Worm (Caenorhabditis elegans) whole organism, midembryonic: ENCODE results near the gene R05F9.11.
"Not testable (repeated sequence)": the region's sequence is repeated elsewhere in the genome, so short reads cannot be mapped to it uniquely, and the experiment has no call there.

ENCODE experiments used
- T22C8.4 ChIP-seq: fragments of 200-800 bp; sonication (Bioruptor generic); IDR thresholded peaks from 2 replicates; pipeline ENCODE4 v1.3.6; 2022; ENCODE audit warnings: missing genetic modification characterization, missing compliant biosample characterization
- cog-1 ChIP-seq: sonication (generic microtip); optimal IDR thresholded peaks from 2 replicates; lab custom pipeline; 2016; ENCODE audit warnings: missing genetic modification characterization, missing compliant biosample characterization
- flt-1 ChIP-seq: fragments of 200-800 bp; sonication (Bioruptor generic); IDR thresholded peaks from 2 replicates; pipeline ENCODE4 v1.3.6; 2022; ENCODE audit warnings: missing genetic modification characterization, missing compliant biosample characterization
- klf-2 ChIP-seq: fragments of 200-800 bp; sonication (Bioruptor generic); conservative IDR thresholded peaks from 2 replicates; pipeline ENCODE4 v1.3.6; 2022; ENCODE audit warnings: missing genetic modification reagents, missing genetic modification characterization, missing compliant biosample characterization
- med-1 ChIP-seq: sonication (generic microtip); optimal IDR thresholded peaks from 2 replicates; lab custom pipeline; 2017; ENCODE audit warnings: missing genetic modification characterization, mild to moderate bottlenecking, missing compliant biosample characterization, antibody characterized with exemption, missing genetic modification reagents; ENCODE audit not compliant: insufficient read depth
- ref-1 ChIP-seq: fragments of 200-800 bp; sonication (Bioruptor generic); conservative IDR thresholded peaks from 2 replicates; pipeline ENCODE4 v1.3.6; 2022; ENCODE audit warnings: missing genetic modification reagents, missing genetic modification characterization, missing compliant biosample characterization
- tab-1 ChIP-seq: fragments of 200-800 bp; sonication (Bioruptor generic); IDR thresholded peaks from 2 replicates; pipeline ENCODE4 v1.3.6; 2022; ENCODE audit warnings: missing genetic modification characterization, missing compliant biosample characterization
- ztf-23 ChIP-seq: fragments of 200-800 bp; sonication (Bioruptor generic); IDR thresholded peaks from 2 replicates; pipeline ENCODE4 v1.3.6; 2022; ENCODE audit warnings: missing genetic modification reagents, missing genetic modification characterization, missing compliant biosample characterization
- ztf-29 ChIP-seq: fragments of 200-800 bp; sonication (Bioruptor generic); IDR thresholded peaks from 2 replicates; pipeline ENCODE4 v1.3.6; 2022; ENCODE audit warnings: missing genetic modification reagents, missing genetic modification characterization, missing compliant biosample characterization

The R05F9.11 gene

DNA sequence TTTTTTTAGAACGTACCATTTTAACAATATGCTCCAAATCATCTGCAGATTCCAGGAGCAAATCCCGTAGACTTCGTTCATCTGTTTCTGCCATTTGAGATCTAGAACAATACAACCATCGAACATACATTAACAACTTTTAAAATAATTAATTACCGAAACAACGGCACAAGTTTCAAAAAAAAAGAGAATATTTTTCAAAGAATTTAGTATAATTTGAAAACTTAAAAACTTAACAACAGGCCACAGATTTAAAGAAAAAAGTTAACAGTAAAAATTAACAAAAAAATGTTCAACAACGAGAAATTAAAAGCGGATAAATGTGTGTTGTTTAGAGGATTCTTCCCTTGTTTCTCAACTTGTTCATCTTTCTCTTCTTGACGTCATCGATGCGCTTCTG, 29.8 kb upstream of the R05F9.11 start, which contains the start of gene mdt-4:
Gene mdt-4 (minus strand): TSS at position 101 of the 400 bp plus-strand sequence.
- TF ChIP-seq med-1 (GFP tag; lab: Kevin White, UChicago) (no peak), ztf-23 (GFP tag; lab: Robert Waterston, UW) (no peak), cog-1 (tag; lab: Kevin White, UChicago) (no peak), T22C8.4 (GFP tag; lab: Robert Waterston, UW) (no peak), ref-1 (GFP tag; lab: Robert Waterston, UW) (no peak), flt-1 (GFP tag; lab: Robert Waterston, UW) (no peak), ztf-29 (GFP tag; lab: Robert Waterston, UW) (no peak), tab-1 (no peak), klf-2 (GFP tag; lab: Robert Waterston, UW) (no peak)

DNA sequence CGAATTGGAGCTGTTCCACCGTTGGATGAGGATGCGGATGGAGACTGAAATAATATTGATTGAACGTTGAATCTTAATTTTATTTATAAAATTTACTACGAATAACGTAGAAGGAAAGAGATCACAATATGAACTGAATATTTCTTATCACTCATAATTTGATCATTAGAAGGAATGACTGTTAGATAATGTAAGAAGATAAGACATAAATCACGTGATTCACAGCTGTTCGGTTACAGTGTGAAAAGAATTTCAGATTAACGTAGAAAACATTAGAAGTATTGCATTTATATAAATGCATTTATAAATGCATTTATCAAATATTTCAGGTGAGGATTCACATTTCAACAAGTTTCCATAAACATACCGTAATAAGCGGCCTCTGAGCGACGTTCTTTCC, 28.8 kb upstream of the R05F9.11 start:
- no peak for TF ChIP-seq ztf-29 (GFP tag; lab: Robert Waterston, UW)
- no peak for TF ChIP-seq klf-2 (GFP tag; lab: Robert Waterston, UW)

DNA sequence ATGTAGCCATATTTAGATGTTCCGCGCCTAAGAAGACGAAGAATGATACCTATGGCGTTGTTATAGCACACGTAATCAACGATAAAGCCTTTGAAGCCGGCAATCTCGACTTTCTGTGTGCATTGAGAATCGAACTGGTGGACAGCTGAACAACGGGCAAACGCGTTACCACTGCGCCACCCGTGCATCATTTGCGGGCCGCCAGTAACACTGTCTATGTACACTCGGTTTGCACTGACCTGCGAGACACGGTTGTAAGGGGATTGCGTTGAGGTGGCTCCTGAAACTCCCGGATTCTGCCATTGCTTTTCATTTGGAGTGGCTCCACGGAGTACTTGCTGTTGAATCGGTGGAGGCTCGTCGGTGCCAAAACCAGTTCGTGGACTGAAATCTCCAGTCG, 28.4 kb upstream of the R05F9.11 start:
- TF ChIP-seq ztf-23 (GFP tag; lab: Robert Waterston, UW) (peak; percentile 80), med-1 (GFP tag; lab: Kevin White, UChicago) (peak; percentile 27), ztf-29 (GFP tag; lab: Robert Waterston, UW) (peak; percentile 90), cog-1 (tag; lab: Kevin White, UChicago) (peak; percentile 71), flt-1 (GFP tag; lab: Robert Waterston, UW) (peak; percentile 93), tab-1 (peak; percentile 88), klf-2 (GFP tag; lab: Robert Waterston, UW) (peak; percentile 51; the same call in 1 of the 2 replicates), ref-1 (GFP tag; lab: Robert Waterston, UW) (peak; percentile 66), T22C8.4 (GFP tag; lab: Robert Waterston, UW) (peak; percentile 42)

DNA sequence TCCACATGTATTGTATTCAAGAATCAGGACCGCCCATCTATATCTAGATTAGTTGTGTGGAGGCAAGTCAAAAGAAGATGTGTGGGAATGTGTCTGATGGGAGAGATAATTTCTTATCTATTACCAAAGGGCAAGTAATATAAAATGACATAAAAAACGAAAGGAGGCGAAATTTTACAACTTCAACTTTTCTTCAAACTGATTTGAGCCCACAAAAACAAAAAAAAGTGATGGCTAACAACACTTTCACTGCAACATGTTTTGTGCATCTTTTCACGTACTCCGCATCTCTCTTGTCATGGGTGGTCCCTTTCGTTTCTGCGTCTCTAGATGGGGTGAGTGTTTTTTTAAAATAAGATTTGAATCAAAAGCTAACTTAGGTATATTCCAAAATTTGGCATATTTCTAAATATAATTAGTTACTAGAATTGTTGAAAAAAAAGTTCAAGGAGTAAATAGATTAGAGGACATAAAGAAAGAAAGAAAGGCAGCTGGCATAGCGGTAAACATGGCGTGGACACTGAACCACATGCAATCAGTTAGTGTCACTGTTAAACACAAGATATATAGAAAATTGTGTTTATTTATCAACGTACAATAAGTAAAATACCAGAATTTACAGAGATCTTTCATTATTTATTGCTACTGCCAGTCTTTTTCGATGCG, 27.7 kb upstream of the R05F9.11 start, which contains the start of gene ZK546.19:
Gene ZK546.19 (plus strand): TSS at position 186 of the 666 bp plus-strand sequence.
- TF ChIP-seq tab-1 (no peak), cog-1 (tag; lab: Kevin White, UChicago) (no peak), T22C8.4 (GFP tag; lab: Robert Waterston, UW) (no peak), flt-1 (GFP tag; lab: Robert Waterston, UW) (no peak), ztf-29 (GFP tag; lab: Robert Waterston, UW) (no peak), klf-2 (GFP tag; lab: Robert Waterston, UW) (no peak), ztf-23 (GFP tag; lab: Robert Waterston, UW) (no peak), ref-1 (GFP tag; lab: Robert Waterston, UW) (no peak), med-1 (GFP tag; lab: Kevin White, UChicago) (no peak)

DNA sequence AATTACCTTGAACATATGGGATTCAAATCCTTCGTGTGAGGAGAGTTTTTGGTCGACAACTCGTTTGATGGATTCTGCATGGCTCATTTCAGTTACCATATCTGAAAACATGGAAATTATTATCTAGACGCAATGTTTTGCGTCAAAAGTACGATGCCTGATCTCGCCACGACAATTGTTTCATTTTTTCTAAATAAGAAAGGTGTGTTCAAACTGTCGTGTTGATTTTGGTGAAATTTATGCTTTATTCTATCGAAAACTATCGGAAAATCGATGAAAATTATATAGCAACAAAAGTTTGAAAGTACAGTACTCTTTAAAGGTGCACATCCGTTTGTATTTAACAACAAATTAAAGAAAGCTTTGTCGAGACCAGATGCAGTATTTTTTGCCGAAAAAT, 27.0 kb upstream of the R05F9.11 start, which contains the start of gene cblc-1:
Gene cblc-1 (minus strand): TSS at position 101 of the 400 bp plus-strand sequence.
- TF ChIP-seq cog-1 (tag; lab: Kevin White, UChicago) (no peak), ref-1 (GFP tag; lab: Robert Waterston, UW) (no peak), T22C8.4 (GFP tag; lab: Robert Waterston, UW) (no peak)

DNA sequence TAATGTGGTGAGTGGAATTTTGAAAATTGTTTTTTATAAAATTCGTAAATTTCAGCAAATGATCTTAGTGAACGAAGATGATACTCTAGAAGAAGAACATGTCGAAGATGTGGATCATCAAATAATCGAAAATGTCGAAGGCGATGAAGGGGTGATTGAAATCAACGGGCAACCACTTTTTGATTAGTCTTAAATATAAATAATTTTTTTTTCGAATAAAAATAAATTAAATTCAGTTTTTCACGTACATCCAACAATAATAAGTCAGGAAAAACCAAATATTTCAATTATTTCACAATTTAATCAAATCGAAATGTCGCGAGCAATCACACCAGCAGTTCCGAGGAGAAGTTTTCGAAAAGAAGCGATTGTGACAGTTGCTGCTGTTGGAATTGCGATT, 23.7 kb upstream of the R05F9.11 start, which contains the start of gene ZK546.4:
Gene ZK546.4 (plus strand): TSS at position 301 of the 400 bp plus-strand sequence.
- TF ChIP-seq cog-1 (tag; lab: Kevin White, UChicago) (no peak), klf-2 (GFP tag; lab: Robert Waterston, UW) (no peak), T22C8.4 (GFP tag; lab: Robert Waterston, UW) (no peak), tab-1 (no peak), ref-1 (GFP tag; lab: Robert Waterston, UW) (no peak), ztf-23 (GFP tag; lab: Robert Waterston, UW) (no peak), flt-1 (GFP tag; lab: Robert Waterston, UW) (no peak), med-1 (GFP tag; lab: Kevin White, UChicago) (no peak), ztf-29 (GFP tag; lab: Robert Waterston, UW) (no peak)

DNA sequence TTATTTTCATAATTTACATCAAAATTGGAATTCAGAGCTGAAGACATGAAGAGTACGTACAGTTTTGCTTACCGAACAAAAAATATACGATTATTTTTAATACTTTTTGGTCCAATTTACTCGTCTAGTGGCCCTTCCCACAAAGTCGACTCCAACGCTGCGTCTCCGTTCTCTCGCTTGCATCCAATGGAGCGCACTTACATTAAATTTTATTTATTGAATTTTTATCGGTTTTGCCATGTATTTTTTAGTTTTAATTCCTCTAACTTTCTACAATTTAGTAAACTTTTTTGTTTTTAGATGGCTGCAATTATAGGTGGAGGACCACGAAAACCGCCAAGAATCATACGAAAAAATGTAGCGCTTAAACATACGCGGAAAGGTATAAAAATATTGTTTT, 21.5 kb upstream of the R05F9.11 start, which contains the start of gene ZK546.5:
Gene ZK546.5 (plus strand): TSS at position 301 of the 400 bp plus-strand sequence.
- TF ChIP-seq ref-1 (GFP tag; lab: Robert Waterston, UW) (no peak), klf-2 (GFP tag; lab: Robert Waterston, UW) (no peak), ztf-23 (GFP tag; lab: Robert Waterston, UW) (no peak), med-1 (GFP tag; lab: Kevin White, UChicago) (no peak), ztf-29 (GFP tag; lab: Robert Waterston, UW) (no peak), cog-1 (tag; lab: Kevin White, UChicago) (no peak), tab-1 (no peak), T22C8.4 (GFP tag; lab: Robert Waterston, UW) (no peak), flt-1 (GFP tag; lab: Robert Waterston, UW) (no peak)

DNA sequence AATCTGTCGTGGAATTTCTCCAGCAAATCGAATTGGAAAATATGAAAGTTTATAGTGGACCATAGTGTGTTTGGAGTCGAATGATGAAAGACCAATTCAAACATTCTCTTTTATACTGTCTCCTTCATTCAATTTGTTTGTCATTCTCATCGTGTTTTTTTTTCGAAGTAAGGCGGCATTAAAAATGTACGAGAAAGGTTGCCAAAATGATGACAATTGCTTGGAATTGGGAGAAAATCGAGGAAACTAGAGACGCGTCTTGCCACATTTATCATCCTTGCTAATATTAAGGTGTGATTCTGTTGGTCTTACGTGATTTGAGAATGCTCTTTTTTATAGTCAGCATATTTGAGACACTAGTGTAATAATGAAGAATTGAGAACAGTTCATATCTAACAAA, 20.9 kb upstream of the R05F9.11 start, which contains the start of gene gst-30:
Gene gst-30 (minus strand): TSS at position 101 of the 400 bp plus-strand sequence.
- TF ChIP-seq klf-2 (GFP tag; lab: Robert Waterston, UW) (no peak), T22C8.4 (GFP tag; lab: Robert Waterston, UW) (no peak), med-1 (GFP tag; lab: Kevin White, UChicago) (no peak), flt-1 (GFP tag; lab: Robert Waterston, UW) (no peak), cog-1 (tag; lab: Kevin White, UChicago) (no peak), ref-1 (GFP tag; lab: Robert Waterston, UW) (no peak)

DNA sequence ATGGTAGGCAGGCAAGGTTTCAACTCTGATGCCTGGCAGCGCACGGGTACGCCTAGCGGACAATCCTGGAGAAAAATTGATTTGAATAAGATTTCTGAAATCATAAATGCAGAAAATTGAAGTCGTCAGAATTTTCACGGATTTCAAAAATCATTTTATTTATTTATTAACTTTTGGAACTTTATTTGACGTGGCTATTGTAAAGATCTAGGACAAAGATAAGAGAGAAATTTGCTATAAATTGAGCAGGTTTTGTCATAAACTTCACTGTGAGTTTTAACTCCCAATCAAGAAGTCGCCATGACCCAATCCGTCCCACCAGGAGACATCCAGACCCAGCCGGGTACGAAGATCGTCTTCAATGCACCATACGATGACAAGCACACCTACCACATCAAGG, 18.7 kb upstream of the R05F9.11 start, which contains the start of gene msp-152:
Gene msp-152 (plus strand): TSS at position 301 of the 400 bp plus-strand sequence.
- TF ChIP-seq ztf-29 (GFP tag; lab: Robert Waterston, UW); tab-1; med-1 (GFP tag; lab: Kevin White, UChicago): not testable (repeated sequence)
